Worm (Caenorhabditis elegans) whole organism, mixed stage, embryonic: ENCODE measurements around the gene ttr-26.

ENCODE experiments used
- blmp-1 ChIP-seq: fragments of 150-350 bp; optimal IDR thresholded peaks from 2 replicates; lab custom pipeline; 2014; ENCODE audit warnings: missing biosample characterization, missing genetic modification characterization
- ceh-83 ChIP-seq: fragments of 200-800 bp; sonication (Bioruptor generic); optimal IDR thresholded peaks from 2 replicates; lab custom pipeline; 2018; ENCODE audit warnings: mild to moderate bottlenecking, missing genetic modification characterization, missing compliant biosample characterization
- elt-3 ChIP-seq: fragments of 150-350 bp; optimal IDR thresholded peaks from 2 replicates; lab custom pipeline; 2014; ENCODE audit warnings: missing biosample characterization, missing genetic modification characterization
- lin-13 ChIP-seq: fragments of 150-350 bp; optimal IDR thresholded peaks from 2 replicates; lab custom pipeline; 2014; ENCODE audit warnings: missing biosample characterization, missing genetic modification characterization
- lsy-2 ChIP-seq: fragments of 150-350 bp; optimal IDR thresholded peaks from 2 replicates; lab custom pipeline; 2014; ENCODE audit warnings: missing biosample characterization, missing genetic modification characterization
- mab-5 ChIP-seq: fragments of 150-350 bp; optimal IDR thresholded peaks from 2 replicates; lab custom pipeline; 2014; ENCODE audit warnings: missing biosample characterization, missing genetic modification characterization
- nhr-12 ChIP-seq: fragments of 150-350 bp; optimal IDR thresholded peaks from 2 replicates; lab custom pipeline; 2014; ENCODE audit warnings: missing biosample characterization, missing genetic modification characterization
- nhr-237 ChIP-seq: fragments of 150-350 bp; optimal IDR thresholded peaks from 2 replicates; lab custom pipeline; 2014; ENCODE audit warnings: missing biosample characterization, missing genetic modification characterization
- nhr-76 ChIP-seq: sonication (generic microtip); optimal IDR thresholded peaks from 2 replicates; lab custom pipeline; 2017; ENCODE audit warnings: missing biosample characterization, missing genetic modification characterization

- TF ChIP-seq lsy-2 (tag; lab: Kevin White, UChicago) (no peak), lin-13 (tag; lab: Kevin White, UChicago) (no peak), blmp-1 (tag; lab: Kevin White, UChicago) (no peak), ceh-83 (GFP tag; lab: Kevin White, UChicago) (no peak), nhr-76 (tag; lab: Kevin White, UChicago) (no peak), nhr-237 (tag; lab: Kevin White, UChicago) (no peak), nhr-12 (tag; lab: Kevin White, UChicago) (no peak), mab-5 (no peak), elt-3 (no peak)
Measured at ce11 chrV:18569445-18569844, 9.4 kb upstream of the ttr-26 start.
